Worm (Caenorhabditis elegans) whole organism, L3 larva: ENCODE results near the gene C23H3.5.
A peak's percentile ranks its signal among the peaks of the same experiment; 100 is the strongest.

Source experiments
- ZK546.5 ChIP-seq: sonication (generic microtip); optimal IDR thresholded peaks from 2 replicates; lab custom pipeline; 2017; ENCODE audit warnings: missing biosample characterization, missing genetic modification characterization
- aly-2 ChIP-seq: fragments of 150-350 bp; optimal IDR thresholded peaks from 2 replicates; lab custom pipeline; 2014; ENCODE audit warnings: missing biosample characterization, missing genetic modification characterization
- ama-1 ChIP-seq: fragments of 150-350 bp; optimal IDR thresholded peaks from 2 replicates; lab custom pipeline; 2018
- ceh-16 ChIP-seq: sonication (generic microtip); optimal IDR thresholded peaks from 2 replicates; lab custom pipeline; 2017; ENCODE audit warnings: missing biosample characterization, missing genetic modification characterization
- ceh-28 ChIP-seq: fragments of 150-350 bp; optimal IDR thresholded peaks from 2 replicates; lab custom pipeline; 2014; ENCODE audit warnings: missing biosample characterization, missing genetic modification reagents, missing genetic modification characterization
- ceh-9 ChIP-seq: sonication (generic microtip); optimal IDR thresholded peaks from 2 replicates; lab custom pipeline; 2018; ENCODE audit warnings: missing biosample characterization, missing genetic modification characterization
- daf-12 ChIP-seq: fragments of 150-350 bp; optimal IDR thresholded peaks from 2 replicates; lab custom pipeline; 2014; ENCODE audit warnings: missing biosample characterization, missing genetic modification reagents, missing genetic modification characterization
- egl-5 ChIP-seq: fragments of 150-350 bp; optimal IDR thresholded peaks from 2 replicates; lab custom pipeline; 2017; ENCODE audit warnings: missing biosample characterization, missing genetic modification reagents, missing genetic modification characterization, inconsistent platforms
- elt-2 ChIP-seq: sonication (generic microtip); optimal IDR thresholded peaks from 2 replicates; lab custom pipeline; 2016; ENCODE audit warnings: missing genetic modification reagents, mild to moderate bottlenecking, missing genetic modification characterization, missing compliant biosample characterization
- elt-3 ChIP-seq, 3 experiments: fragments of 150-350 bp in 1 of 3; sonication (generic microtip) in 2 of 3; optimal IDR thresholded peaks; 2 replicates in 2 of 3; 4 replicates in 1 of 3; lab custom pipeline; 2014 to 2017; ENCODE audit warnings: missing biosample characterization in 3 of 3, missing genetic modification characterization in 3 of 3
- eor-1 ChIP-seq, 2 experiments: fragments of 150-350 bp; optimal IDR thresholded peaks; 2 replicates each; lab custom pipeline; 2014 to 2018; ENCODE audit warnings: missing biosample characterization in 2 of 2, missing genetic modification characterization in 2 of 2
- fkh-10 ChIP-seq: sonication (generic microtip); optimal IDR thresholded peaks from 2 replicates; lab custom pipeline; 2017; ENCODE audit warnings: missing biosample characterization, missing genetic modification reagents, missing genetic modification characterization
- fkh-2 ChIP-seq: fragments of 150-350 bp; optimal IDR thresholded peaks from 2 replicates; lab custom pipeline; 2014; ENCODE audit warnings: missing biosample characterization, missing genetic modification reagents, missing genetic modification characterization
- hmg-11 ChIP-seq: sonication (generic microtip); optimal IDR thresholded peaks from 2 replicates; lab custom pipeline; 2016; ENCODE audit warnings: missing genetic modification characterization, missing compliant biosample characterization
- jun-1 ChIP-seq: fragments of 150-350 bp; optimal IDR thresholded peaks from 2 replicates; lab custom pipeline; 2014; ENCODE audit warnings: missing biosample characterization, missing genetic modification reagents, missing genetic modification characterization
- lin-39 ChIP-seq: fragments of 150-350 bp; optimal IDR thresholded peaks from 2 replicates; lab custom pipeline; 2018; ENCODE audit warnings: missing biosample characterization, missing genetic modification reagents, missing genetic modification characterization
- lsy-12 ChIP-seq: sonication (generic microtip); optimal IDR thresholded peaks from 2 replicates; lab custom pipeline; 2016; ENCODE audit warnings: mild to moderate bottlenecking, missing genetic modification characterization, missing compliant biosample characterization
- mml-1 ChIP-seq: fragments of 150-350 bp; sonication (generic microtip); optimal IDR thresholded peaks from 3 replicates; lab custom pipeline; 2014; ENCODE audit warnings: missing biosample characterization, missing genetic modification characterization
- nfya-1 ChIP-seq: sonication (generic microtip); optimal IDR thresholded peaks from 2 replicates; lab custom pipeline; 2017; ENCODE audit warnings: missing genetic modification characterization, mild to moderate bottlenecking, missing compliant biosample characterization, antibody characterized with exemption, moderate library complexity; ENCODE audit not compliant: insufficient read depth
- nhr-11 ChIP-seq: fragments of 150-350 bp; optimal IDR thresholded peaks from 2 replicates; lab custom pipeline; 2014; ENCODE audit warnings: missing biosample characterization, missing genetic modification characterization
- nhr-12 ChIP-seq: fragments of 150-350 bp; optimal IDR thresholded peaks from 2 replicates; lab custom pipeline; 2014; ENCODE audit warnings: missing biosample characterization, missing genetic modification characterization
- nhr-23 ChIP-seq: fragments of 150-350 bp; optimal IDR thresholded peaks from 2 replicates; lab custom pipeline; 2014; ENCODE audit warnings: missing biosample characterization, missing genetic modification reagents, missing genetic modification characterization
- nhr-237 ChIP-seq: fragments of 150-350 bp; optimal IDR thresholded peaks from 2 replicates; lab custom pipeline; 2014; ENCODE audit warnings: missing biosample characterization, missing genetic modification characterization
- nhr-25 ChIP-seq: sonication (generic microtip); optimal IDR thresholded peaks from 2 replicates; lab custom pipeline; 2017; ENCODE audit warnings: missing biosample characterization, missing genetic modification characterization
- nhr-28 ChIP-seq: fragments of 150-350 bp; optimal IDR thresholded peaks from 2 replicates; lab custom pipeline; 2014; ENCODE audit warnings: missing biosample characterization, missing genetic modification characterization
- nhr-43 ChIP-seq: sonication (generic microtip); optimal IDR thresholded peaks from 2 replicates; lab custom pipeline; 2016; ENCODE audit warnings: mild to moderate bottlenecking, missing genetic modification characterization, missing compliant biosample characterization; ENCODE audit not compliant: poor library complexity, severe bottlenecking
- nhr-76 ChIP-seq: fragments of 150-350 bp; sonication (generic microtip); optimal IDR thresholded peaks from 5 replicates; lab custom pipeline; 2014; ENCODE audit warnings: missing biosample characterization, missing genetic modification characterization
- nhr-77 ChIP-seq: fragments of 150-350 bp; optimal IDR thresholded peaks from 2 replicates; lab custom pipeline; 2014; ENCODE audit warnings: missing biosample characterization, missing genetic modification characterization
- pha-4 ChIP-seq: fragments of 150-350 bp; optimal IDR thresholded peaks from 2 replicates; lab custom pipeline; 2014; ENCODE audit warnings: missing biosample characterization, missing genetic modification reagents, missing genetic modification characterization
- pqm-1 ChIP-seq: fragments of 150-350 bp; optimal IDR thresholded peaks from 2 replicates; lab custom pipeline; 2017; ENCODE audit warnings: missing biosample characterization, missing genetic modification characterization, inconsistent platforms
- snpc-4 ChIP-seq: fragments of 150-350 bp; optimal IDR thresholded peaks from 2 replicates; lab custom pipeline; 2014; ENCODE audit warnings: missing biosample characterization, missing genetic modification characterization
- unc-39 ChIP-seq: sonication (generic microtip); optimal IDR thresholded peaks from 4 replicates; lab custom pipeline; 2017; ENCODE audit warnings: missing biosample characterization, missing genetic modification characterization
- ztf-11 ChIP-seq: fragments of 150-350 bp; optimal IDR thresholded peaks from 2 replicates; lab custom pipeline; 2014; ENCODE audit warnings: missing biosample characterization, missing genetic modification characterization
- ztf-4 ChIP-seq: fragments of 150-350 bp; optimal IDR thresholded peaks from 2 replicates; lab custom pipeline; 2014; ENCODE audit warnings: missing biosample characterization, missing genetic modification characterization

The C23H3.5 gene

ce11 chrII:68757-69156 lies 21.4 kb downstream of the C23H3.5 start:
- TF ChIP-seq egl-5 (tag; lab: Kevin White, UChicago) (no peak), nfya-1 (tag; lab: Kevin White, UChicago) (no peak), nhr-77 (tag; lab: Kevin White, UChicago) (no peak), ztf-11 (tag; lab: Kevin White, UChicago) (no peak), lsy-12 (tag; lab: Kevin White, UChicago) (no peak), ceh-16 (tag; lab: Kevin White, UChicago) (no peak), ztf-4 (no peak), ama-1 (lab: Kevin White, UChicago) (no peak), ceh-28 (tag; lab: Kevin White, UChicago) (no peak), fkh-2 (tag; lab: Kevin White, UChicago) (no peak), pha-4 (no peak)
- TF ChIP-seq, all 47 proteins: peak for 0

ce11 chrII:69354-69753 lies 22.0 kb downstream of the C23H3.5 start, which contains the start of gene egl-26:
egl-26 (plus strand) TSS chrII:69654.
- TF ChIP-seq hmg-11 = no peak
- TF ChIP-seq ceh-9 = no peak
- no peak for TF ChIP-seq ztf-11 (tag; lab: Kevin White, UChicago)
- TF ChIP-seq nhr-23 (tag; lab: Kevin White, UChicago) = no peak
- no peak for TF ChIP-seq egl-5 (tag; lab: Kevin White, UChicago)
- no peak for TF ChIP-seq nhr-25 (tag; lab: Kevin White, UChicago)
- no peak for TF ChIP-seq ceh-28 (tag; lab: Kevin White, UChicago)
- no peak for TF ChIP-seq elt-3 (tag; optimal IDR thresholded peaks at IDR 0.05; lab: Kevin White, UChicago)
- TF ChIP-seq unc-39 (tag; lab: Kevin White, UChicago) = no peak
- no peak for TF ChIP-seq nhr-43
- no peak for TF ChIP-seq snpc-4
- no peak for TF ChIP-seq fkh-2 (tag; lab: Kevin White, UChicago)
- no peak for TF ChIP-seq nhr-28 (tag; lab: Kevin White, UChicago)
- TF ChIP-seq daf-12 = no peak
- TF ChIP-seq nhr-237 (tag; lab: Kevin White, UChicago) = no peak
- no peak for TF ChIP-seq nhr-76
- no peak for TF ChIP-seq lin-39 (tag; lab: Kevin White, UChicago)
- TF ChIP-seq pha-4 = no peak

ce11 chrII:73329-73728 lies 25.9 kb downstream of the C23H3.5 start:
- TF ChIP-seq nhr-43 (no peak), nfya-1 (tag; lab: Kevin White, UChicago) (no peak), fkh-10 (GFP tag; lab: Kevin White, UChicago) (peak; percentile 95), ceh-9 (no peak), jun-1 (tag; lab: Kevin White, UChicago) (no peak)

ce11 chrII:73892-74291 lies 26.5 kb downstream of the C23H3.5 start:
- TF ChIP-seq nhr-43 (no peak), nhr-12 (tag; lab: Kevin White, UChicago) (no peak), mml-1 (tag; lab: Kevin White, UChicago) (no peak), lin-39 (tag; lab: Kevin White, UChicago) (no peak), pqm-1 (tag; lab: Kevin White, UChicago) (no peak), elt-2 (tag; lab: Kevin White, UChicago) (no peak), daf-12 (no peak), nhr-11 (tag; lab: Kevin White, UChicago) (no peak), aly-2 (tag; lab: Kevin White, UChicago) (no peak)

- TF ChIP-seq ZK546.5 (tag; lab: Kevin White, UChicago) (no peak), pha-4 (no peak), nhr-76 (no peak), eor-1 (tag; optimal IDR thresholded peaks at IDR 0.05; lab: Kevin White, UChicago) (no peak), nhr-25 (tag; lab: Kevin White, UChicago) (no peak), ceh-16 (tag; lab: Kevin White, UChicago) (no peak)
These were observed 28.5 kb downstream of the C23H3.5 start for ce11 chrII:75831-76230.
